Fruit fly (Drosophila melanogaster) Kc167 (cell line): ENCODE data around the gene CG13023.

Source experiments
- Myc ChIP-seq: fragments of >200 bp; optimal IDR thresholded peaks from 2 replicates; lab custom pipeline; 2017; ENCODE audit warnings: missing external identifiers
- Sin3A ChIP-seq: fragments of >200 bp; optimal IDR thresholded peaks from 2 replicates; lab custom pipeline; 2018; ENCODE audit warnings: missing external identifiers
- h ChIP-seq: fragments of >200 bp; optimal IDR thresholded peaks from 3 replicates; lab custom pipeline; 2018; ENCODE audit warnings: missing external identifiers
- insv ChIP-seq: fragments of >200 bp; optimal IDR thresholded peaks from 3 replicates; lab custom pipeline; 2018; ENCODE audit warnings: missing external identifiers
- psq ChIP-seq: fragments of >200 bp; optimal IDR thresholded peaks from 2 replicates; lab custom pipeline; 2017; ENCODE audit warnings: missing external identifiers
- ttk ChIP-seq: sonication (Bioruptor generic); optimal IDR thresholded peaks from 2 replicates; lab custom pipeline; 2017; ENCODE audit warnings: missing external identifiers

The CG13023 gene

DNA sequence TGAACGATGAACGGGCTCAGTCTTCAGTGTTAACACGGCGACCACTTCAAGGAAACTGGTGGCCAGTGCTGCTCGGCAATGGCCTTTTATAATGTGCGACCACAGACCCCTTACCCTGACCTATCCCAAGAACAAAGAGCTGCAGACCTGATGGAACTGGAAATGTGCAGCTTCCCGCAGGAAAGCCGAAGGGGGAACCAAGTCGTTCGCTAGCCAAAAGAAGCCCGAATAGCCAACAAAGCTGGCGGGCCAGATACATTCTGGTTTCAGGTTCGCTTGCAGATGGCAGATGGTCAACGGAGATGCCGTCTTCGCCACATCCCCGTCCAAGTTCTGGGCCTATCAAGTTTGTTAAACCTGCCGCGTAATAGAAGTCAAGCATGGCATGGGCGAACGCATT lies at the start of gene CG13023:
TSS of gene CG13023 (minus strand) at position 60 of the 400 bp plus-strand sequence.
- TF ChIP-seq Sin3A (lab: Kevin White, UChicago) (no peak), ttk (lab: Kevin White, UChicago) (no peak), insv (no peak), h (no peak), psq (lab: Kevin White, UChicago) (no peak), Myc (lab: Kevin White, UChicago) (no peak)

DNA sequence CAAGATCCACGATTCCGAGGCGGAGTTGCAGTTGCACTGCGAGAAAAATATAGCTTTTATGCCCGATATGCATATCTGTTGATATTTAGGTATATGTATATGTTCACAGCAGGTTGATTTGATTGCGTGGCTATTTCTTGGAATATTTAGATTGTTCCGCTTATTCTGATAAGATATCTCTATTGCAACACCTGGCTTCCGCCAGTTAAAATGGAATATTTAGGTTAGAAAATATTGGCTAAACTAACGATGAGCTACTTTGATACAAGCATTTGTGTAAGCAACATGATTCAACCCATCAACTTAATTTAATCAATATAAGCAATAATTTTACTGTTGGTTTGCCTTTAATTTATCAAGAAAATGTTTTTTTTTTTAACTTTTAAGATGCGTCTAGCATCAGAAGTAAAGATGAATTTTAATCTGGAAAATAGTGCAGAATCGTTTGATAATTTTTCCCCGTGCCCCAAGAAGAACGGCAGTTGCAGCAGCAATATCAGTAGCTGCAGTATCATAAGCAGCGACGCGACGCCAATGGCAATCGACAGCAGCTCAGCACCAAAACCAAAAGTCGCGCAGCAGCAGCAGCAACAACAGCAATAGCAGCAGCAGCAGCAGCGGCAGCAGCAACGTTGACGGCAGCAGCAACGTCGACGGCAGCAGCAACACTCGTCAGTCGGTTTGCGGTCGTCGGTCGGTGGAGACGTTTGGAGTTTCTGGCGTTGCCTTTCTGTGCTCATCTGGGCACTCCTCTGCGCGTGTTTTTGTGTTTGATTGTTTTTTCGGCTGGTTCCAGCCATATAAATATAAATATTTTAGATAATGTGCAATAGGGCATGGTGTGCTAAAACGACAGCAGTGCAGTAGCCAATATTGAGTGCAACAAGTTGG lies 48.6 kb upstream of the CG13023 start:
- TF ChIP-seq psq (lab: Kevin White, UChicago) (no peak), h (no peak), Myc (lab: Kevin White, UChicago) (no peak), ttk (lab: Kevin White, UChicago) (no peak), insv (no peak), Sin3A (lab: Kevin White, UChicago) (no peak)

DNA sequence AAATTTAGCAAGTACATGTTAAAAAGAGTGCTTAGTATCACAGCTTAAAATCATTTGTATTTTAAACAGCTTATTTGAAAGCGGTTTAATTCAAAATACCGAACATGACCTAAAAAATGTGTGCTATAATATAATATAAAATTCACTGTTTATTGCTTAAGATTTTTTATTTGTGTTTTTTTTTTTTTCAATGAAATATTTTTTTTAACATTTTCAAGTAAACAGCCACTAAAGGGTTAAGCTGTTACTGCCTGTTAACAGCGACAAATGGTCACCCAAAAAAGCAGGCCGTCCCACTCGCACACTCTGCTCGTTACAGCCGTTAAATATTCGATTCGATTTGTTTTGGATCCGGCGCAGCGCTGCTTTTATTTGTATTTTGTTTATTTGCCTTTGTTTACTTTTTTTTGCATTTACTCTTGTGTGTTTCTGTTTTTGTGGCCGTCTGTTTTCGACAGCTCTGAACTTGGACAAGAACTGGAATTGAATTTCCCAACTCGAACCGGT lies 47.5 kb upstream of the CG13023 start:
- TF ChIP-seq insv (no peak), ttk (lab: Kevin White, UChicago) (no peak), h (no peak), psq (lab: Kevin White, UChicago) (no peak), Sin3A (lab: Kevin White, UChicago) (no peak), Myc (lab: Kevin White, UChicago) (no peak)

DNA sequence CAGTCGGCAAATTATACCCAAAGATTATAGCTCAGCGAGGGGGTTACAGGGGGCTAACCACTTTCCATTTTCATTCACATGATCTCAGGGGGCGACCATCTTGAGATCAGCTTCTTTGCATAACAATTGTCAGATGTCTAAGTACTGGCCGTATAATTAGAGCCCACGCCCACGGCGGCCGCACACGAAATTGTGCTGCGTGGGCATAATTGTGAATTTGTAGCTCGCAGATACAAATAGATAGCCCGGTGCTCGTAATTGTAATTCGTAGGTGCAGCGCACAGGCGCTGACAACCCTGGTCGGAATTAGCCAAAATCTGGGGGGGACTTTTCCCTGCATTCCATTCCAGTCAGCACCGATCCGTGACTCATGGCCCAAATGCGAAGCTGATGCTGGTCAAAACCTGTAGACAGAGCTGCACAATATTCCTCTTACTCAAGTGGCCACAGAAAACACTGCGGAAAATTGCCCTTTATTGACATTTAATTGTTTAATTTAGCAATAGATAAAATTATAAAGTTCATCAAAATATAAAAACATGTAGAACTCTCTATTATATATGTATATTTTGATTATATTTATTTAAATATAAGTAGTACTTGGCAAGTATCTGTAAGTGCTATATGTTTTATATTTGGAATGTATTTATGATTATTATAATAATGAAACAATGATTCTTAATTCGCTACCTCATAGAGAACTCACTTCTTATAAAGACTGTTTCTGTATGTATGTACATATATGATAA lies 44.6 kb upstream of the CG13023 start:
- TF ChIP-seq ttk (lab: Kevin White, UChicago) (no peak), Myc (lab: Kevin White, UChicago) (no peak), insv (no peak), Sin3A (lab: Kevin White, UChicago) (no peak), psq (lab: Kevin White, UChicago) (no peak)

DNA sequence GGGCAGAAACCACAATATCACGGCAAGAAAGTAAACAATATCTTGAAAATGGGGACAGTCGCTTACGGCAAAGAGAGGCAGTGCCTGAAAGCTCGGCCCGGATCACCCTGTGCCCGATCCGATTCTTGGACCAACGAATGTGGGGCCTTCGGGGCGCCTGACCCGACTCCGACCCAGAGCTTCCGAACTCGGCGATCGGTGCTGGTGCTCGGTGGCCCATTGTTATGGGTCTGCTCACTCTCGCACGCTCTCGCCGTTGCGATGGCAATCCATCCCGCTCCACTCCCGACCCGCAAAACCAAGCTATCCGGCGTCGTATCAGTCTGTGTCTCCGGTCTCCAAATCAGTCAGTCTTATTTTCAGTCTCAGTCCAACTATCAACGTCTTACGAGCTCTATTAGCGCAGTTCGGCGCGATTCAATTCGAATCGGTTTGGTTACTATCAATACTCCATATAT lies 42.4 kb upstream of the CG13023 start, which contains the start of gene Exn:
TSS of gene Exn (plus strand) at position 362 of the 458 bp plus-strand sequence.
- TF ChIP-seq insv (no peak), ttk (lab: Kevin White, UChicago) (no peak), h (no peak), Myc (lab: Kevin White, UChicago) (no peak), Sin3A (lab: Kevin White, UChicago) (no peak), psq (lab: Kevin White, UChicago) (no peak)

DNA sequence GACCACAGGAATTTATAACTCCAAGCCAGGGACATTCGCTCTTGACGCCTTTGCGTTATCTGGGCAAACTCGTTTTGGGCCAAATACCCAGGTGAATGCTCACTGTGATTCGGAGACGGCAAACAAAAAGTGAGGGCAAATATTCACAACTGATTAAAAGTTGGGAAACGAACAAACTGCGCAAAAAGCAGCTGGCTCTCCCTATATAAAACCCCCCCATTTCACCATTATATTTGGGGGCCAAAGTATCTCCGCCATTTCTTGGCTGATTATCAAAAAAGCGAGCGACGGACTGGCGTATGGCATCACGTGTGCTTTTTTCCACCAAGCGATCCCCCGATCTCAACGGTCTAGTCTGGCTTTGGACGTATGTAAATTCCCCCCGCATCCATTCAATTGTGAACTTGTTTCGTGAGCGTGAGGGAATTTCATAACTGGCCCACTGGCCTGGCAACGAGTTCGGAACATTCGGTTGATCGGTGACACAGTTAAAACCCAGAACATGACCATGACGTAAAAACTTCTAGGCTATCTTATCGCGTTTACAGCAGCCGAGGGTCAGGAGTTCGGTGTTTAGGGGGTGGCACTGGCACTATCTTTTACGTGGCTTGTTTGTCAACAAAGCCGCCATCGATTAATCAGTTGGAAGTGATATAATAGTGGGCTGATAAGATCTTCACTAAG lies 31.3 kb upstream of the CG13023 start:
- TF ChIP-seq Sin3A (lab: Kevin White, UChicago) (no peak), h (no peak), ttk (lab: Kevin White, UChicago) (no peak), insv (no peak), psq (lab: Kevin White, UChicago) (no peak), Myc (lab: Kevin White, UChicago) (no peak)

DNA sequence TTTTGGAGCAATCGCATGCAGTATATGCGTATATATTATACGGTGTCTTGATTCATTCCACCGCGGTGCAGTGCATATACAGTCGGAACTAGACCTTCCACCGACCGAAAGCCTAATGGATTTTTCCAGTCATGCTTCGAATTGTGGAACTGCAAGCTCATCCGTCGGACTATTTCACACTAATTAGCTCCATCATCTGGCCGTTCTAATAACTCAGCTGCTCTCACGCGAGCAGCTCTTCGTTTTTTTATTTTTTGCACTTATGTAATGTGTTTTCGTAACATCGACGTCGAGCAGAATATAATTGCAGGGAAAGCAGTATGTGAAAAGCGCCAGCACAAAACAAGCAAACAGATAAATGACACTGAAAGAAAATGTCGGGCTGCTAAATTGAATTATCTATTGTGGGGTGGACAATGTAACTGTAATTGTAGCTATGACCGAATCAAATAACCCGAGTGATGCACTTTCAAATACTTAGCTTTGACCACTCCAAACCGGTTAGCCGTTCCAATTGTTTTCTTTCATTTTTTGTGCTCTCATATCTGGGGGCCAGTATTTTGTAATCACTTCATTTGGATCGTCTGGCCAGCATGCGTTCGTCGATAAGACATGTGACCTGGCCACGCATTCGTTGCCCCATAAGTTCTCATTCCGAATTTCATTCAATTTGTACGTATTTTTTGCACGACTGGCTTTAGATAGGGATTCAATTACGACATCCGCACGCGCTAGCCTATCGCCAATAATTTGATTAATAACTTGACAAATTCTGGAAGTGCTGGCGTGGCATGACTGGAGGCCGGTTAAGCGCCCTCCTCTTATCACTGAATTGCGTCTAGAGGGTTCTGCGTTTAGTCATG lies 30.5 kb upstream of the CG13023 start, which contains the start of gene Cpr73D:
TSS of gene Cpr73D (minus strand) at position 156 of the 863 bp plus-strand sequence.
- TF ChIP-seq psq (lab: Kevin White, UChicago), result no peak
- TF ChIP-seq Myc (lab: Kevin White, UChicago), result no peak
- TF ChIP-seq h, result no peak
- TF ChIP-seq ttk (lab: Kevin White, UChicago), result no peak
- no peak for TF ChIP-seq insv
- TF ChIP-seq Sin3A (lab: Kevin White, UChicago), result no peak

DNA sequence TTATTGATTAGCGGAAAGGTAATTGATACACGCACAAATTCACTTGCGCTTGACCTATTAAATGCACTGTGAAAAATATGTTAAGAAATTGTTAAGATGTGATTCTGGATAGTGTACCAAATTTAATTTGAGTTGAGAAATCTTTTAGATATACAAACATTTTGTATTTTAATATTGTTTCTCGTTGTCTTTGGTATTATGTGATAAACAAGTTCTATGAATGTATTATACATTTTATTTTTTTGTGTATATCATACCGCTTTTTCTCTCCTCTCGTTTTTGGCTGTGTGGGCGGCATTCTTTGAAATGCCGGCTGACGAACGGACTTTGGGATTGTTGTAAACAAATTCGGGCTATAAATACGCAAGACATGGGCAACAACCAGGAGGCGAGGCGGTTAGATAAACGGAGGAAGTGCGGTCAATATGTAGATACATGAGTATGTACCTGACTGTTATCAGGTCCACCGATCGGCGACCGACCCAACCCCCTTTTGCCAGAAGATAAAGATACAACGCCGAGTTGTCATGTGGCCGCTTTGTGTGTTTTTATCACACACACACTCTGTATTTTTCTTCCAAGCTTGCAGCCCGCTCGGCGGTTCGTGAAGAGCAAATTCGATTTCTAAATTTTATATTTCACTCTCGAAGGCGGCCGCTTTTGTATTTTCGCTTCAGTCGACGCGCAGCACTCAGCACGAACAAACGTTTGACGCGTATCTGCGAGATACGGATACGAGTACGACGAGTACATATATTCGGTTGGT lies 29.7 kb upstream of the CG13023 start:
- TF ChIP-seq Myc (lab: Kevin White, UChicago) (no peak), h (no peak), ttk (lab: Kevin White, UChicago) (no peak), psq (lab: Kevin White, UChicago) (no peak), insv (no peak)

DNA sequence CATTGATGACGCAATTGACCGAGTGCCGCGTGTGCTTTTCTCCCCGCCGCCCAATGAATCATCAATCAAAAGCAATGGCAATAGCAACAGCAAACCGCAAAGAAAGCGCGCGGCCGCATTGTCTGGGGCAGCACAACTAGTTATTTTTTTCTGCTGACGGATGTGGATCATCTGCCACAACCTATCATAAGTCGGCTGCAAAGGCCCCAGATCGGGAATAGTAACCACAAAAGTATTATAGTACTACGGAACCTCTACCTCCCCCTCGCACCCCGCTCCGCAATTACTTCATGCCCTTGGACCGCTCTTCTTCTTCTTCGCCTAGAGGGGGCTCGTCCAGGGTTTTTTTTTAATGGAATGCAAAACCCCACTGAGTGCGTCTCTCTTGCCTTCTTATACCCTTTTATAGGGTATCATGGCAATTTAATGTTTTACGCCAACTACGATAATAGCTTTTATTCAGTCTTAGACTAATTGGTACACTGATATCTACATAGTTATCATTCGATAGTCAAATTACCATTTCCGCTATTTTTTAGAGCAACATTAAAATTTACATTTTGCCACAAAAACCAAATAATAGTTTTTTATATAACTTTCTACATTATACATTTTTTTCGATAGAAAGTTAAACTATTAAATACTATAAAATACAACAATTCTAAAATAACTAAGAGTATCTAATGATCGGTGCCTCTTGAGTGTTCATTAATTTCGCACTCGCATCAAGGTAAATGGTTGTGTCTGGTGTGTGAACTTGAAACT lies 29.0 kb upstream of the CG13023 start:
- TF ChIP-seq Sin3A (lab: Kevin White, UChicago) (no peak), insv (no peak), psq (lab: Kevin White, UChicago) (no peak), ttk (lab: Kevin White, UChicago) (no peak), Myc (lab: Kevin White, UChicago) (no peak), h (no peak)
